Worm (Caenorhabditis elegans) whole organism, L1 larva: ENCODE data around the gene tsp-6.

Experiments
- alr-1 ChIP-seq: fragments of 200-800 bp; sonication (Bioruptor generic); optimal IDR thresholded peaks from 2 replicates; lab custom pipeline; 2018; ENCODE audit warnings: borderline replicate concordance, mild to moderate bottlenecking, missing genetic modification characterization, missing compliant biosample characterization
- blmp-1 ChIP-seq: fragments of 150-350 bp; optimal IDR thresholded peaks from 2 replicates; lab custom pipeline; 2014; ENCODE audit warnings: missing biosample characterization, missing genetic modification characterization
- ceh-82 ChIP-seq, 3 experiments: fragments of 150-350 bp in 1 of 3; sonication (generic microtip) in 2 of 3; optimal IDR thresholded peaks; 2 replicates each; lab custom pipeline; 2014 to 2017; ENCODE audit warnings: missing biosample characterization in 3 of 3, missing genetic modification characterization in 3 of 3
- ceh-88 ChIP-seq: fragments of 200-800 bp; sonication (Bioruptor generic); IDR thresholded peaks from 2 replicates; pipeline ENCODE4 v1.3.6; 2022; ENCODE audit warnings: missing genetic modification characterization, missing compliant biosample characterization
- ceh-90 ChIP-seq: sonication (generic microtip); optimal IDR thresholded peaks from 2 replicates; lab custom pipeline; 2016; ENCODE audit warnings: missing genetic modification characterization, missing compliant biosample characterization
- ces-1 ChIP-seq: fragments of 150-350 bp; optimal IDR thresholded peaks from 2 replicates; lab custom pipeline; 2014; ENCODE audit warnings: missing biosample characterization, missing genetic modification reagents, missing genetic modification characterization
- efl-1 ChIP-seq, 4 experiments: fragments of 150-350 bp; optimal IDR thresholded peaks in 3 of 4; peaks in 1 of 4; 1 replicate in 1 of 4; 2 replicates in 3 of 4; lab custom pipeline; 2014; ENCODE audit warnings: missing biosample characterization in 2 of 4, missing genetic modification characterization in 2 of 4, missing genetic modification reagents in 2 of 4
- elt-2 ChIP-seq: sonication (generic microtip); optimal IDR thresholded peaks from 2 replicates; lab custom pipeline; 2016; ENCODE audit warnings: missing genetic modification characterization, mild to moderate bottlenecking, inconsistent platforms, missing compliant biosample characterization, missing genetic modification reagents
- elt-3 ChIP-seq, 6 experiments: fragments of 150-350 bp in 1 of 6; sonication (generic microtip); optimal IDR thresholded peaks; 2 replicates each; lab custom pipeline; 2017 to 2018; ENCODE audit warnings: missing biosample characterization in 6 of 6, missing genetic modification characterization in 6 of 6, inconsistent platforms in 1 of 6
- ets-5 ChIP-seq: fragments of 200-800 bp; sonication (Bioruptor generic); IDR thresholded peaks from 2 replicates; pipeline ENCODE4 v1.3.6; 2022; ENCODE audit warnings: missing genetic modification characterization, missing compliant biosample characterization
- fkh-10 ChIP-seq: sonication (generic microtip); optimal IDR thresholded peaks from 2 replicates; lab custom pipeline; 2017; ENCODE audit warnings: missing biosample characterization, missing genetic modification reagents, missing genetic modification characterization
- fkh-4 ChIP-seq: sonication (generic microtip); optimal IDR thresholded peaks from 2 replicates; lab custom pipeline; 2016; ENCODE audit warnings: missing compliant biosample characterization, missing genetic modification characterization, borderline replicate concordance
- fkh-8 ChIP-seq: sonication (generic microtip); optimal IDR thresholded peaks from 2 replicates; lab custom pipeline; 2016; ENCODE audit warnings: mild to moderate bottlenecking, missing genetic modification characterization, missing compliant biosample characterization
- grh-1 ChIP-seq: fragments of 200-800 bp; sonication (Bioruptor generic); IDR thresholded peaks from 2 replicates; pipeline ENCODE4 v1.3.6; 2022; ENCODE audit warnings: missing genetic modification reagents, missing genetic modification characterization, missing compliant biosample characterization
- hlh-4 ChIP-seq: sonication (generic microtip); optimal IDR thresholded peaks from 2 replicates; lab custom pipeline; 2016; ENCODE audit warnings: mild to moderate bottlenecking, missing genetic modification characterization, missing compliant biosample characterization
- irx-1 ChIP-seq: sonication (generic microtip); optimal IDR thresholded peaks from 2 replicates; lab custom pipeline; 2016; ENCODE audit warnings: missing genetic modification characterization, missing compliant biosample characterization
- isw-1 ChIP-seq: fragments of 200-800 bp; sonication (Bioruptor generic); IDR thresholded peaks from 2 replicates; pipeline ENCODE4 v1.3.6; 2022; ENCODE audit warnings: missing genetic modification characterization, missing compliant biosample characterization
- lin-14 ChIP-seq: fragments of 200-800 bp; sonication (Bioruptor generic); optimal IDR thresholded peaks from 2 replicates; lab custom pipeline; 2018; ENCODE audit warnings: mild to moderate bottlenecking, missing genetic modification characterization, moderate library complexity, missing compliant biosample characterization
- lin-15B ChIP-seq: fragments of 150-350 bp; sonication (generic microtip); optimal IDR thresholded peaks from 3 replicates; lab custom pipeline; 2014; ENCODE audit warnings: missing biosample characterization, missing genetic modification characterization
- mab-9 ChIP-seq: fragments of 200-800 bp; sonication (Bioruptor generic); IDR thresholded peaks from 2 replicates; pipeline ENCODE4 v1.3.6; 2022; ENCODE audit warnings: missing genetic modification reagents, missing genetic modification characterization, missing compliant biosample characterization
- mdl-1 ChIP-seq, 2 experiments: fragments of 150-350 bp; optimal IDR thresholded peaks; 2 replicates each; lab custom pipeline; 2014 to 2017; ENCODE audit warnings: missing biosample characterization in 2 of 2, missing genetic modification characterization in 2 of 2, inconsistent platforms in 1 of 2
- mef-2 ChIP-seq: fragments of 150-350 bp; optimal IDR thresholded peaks from 2 replicates; lab custom pipeline; 2014; ENCODE audit warnings: missing biosample characterization, missing genetic modification characterization
- mep-1 ChIP-seq: fragments of 150-350 bp; optimal IDR thresholded peaks from 2 replicates; lab custom pipeline; 2014; ENCODE audit warnings: missing biosample characterization, missing genetic modification characterization
- nhr-11 ChIP-seq: fragments of 150-350 bp; optimal IDR thresholded peaks from 2 replicates; lab custom pipeline; 2014; ENCODE audit warnings: missing biosample characterization, missing genetic modification characterization
- nhr-12 ChIP-seq: sonication (generic microtip); optimal IDR thresholded peaks from 2 replicates; lab custom pipeline; 2017; ENCODE audit warnings: missing biosample characterization, missing genetic modification characterization
- nhr-19 ChIP-seq: fragments of 200-800 bp; sonication (Bioruptor generic); conservative IDR thresholded peaks from 2 replicates; pipeline ENCODE4 v1.3.6; 2022; ENCODE audit warnings: missing genetic modification characterization, missing compliant biosample characterization
- nhr-20 ChIP-seq: sonication (generic microtip); optimal IDR thresholded peaks from 2 replicates; lab custom pipeline; 2016; ENCODE audit warnings: mild to moderate bottlenecking, missing genetic modification characterization, missing compliant biosample characterization
- nhr-237 ChIP-seq: fragments of 150-350 bp; optimal IDR thresholded peaks from 2 replicates; lab custom pipeline; 2014; ENCODE audit warnings: missing biosample characterization, missing genetic modification characterization
- nhr-71 ChIP-seq: sonication (generic microtip); optimal IDR thresholded peaks from 2 replicates; lab custom pipeline; 2016; ENCODE audit warnings: mild to moderate bottlenecking, missing genetic modification characterization, moderate library complexity, missing compliant biosample characterization
- nhr-85 ChIP-seq: sonication (generic microtip); peaks from one replicate; lab custom pipeline; 2016; ENCODE audit warnings: missing genetic modification characterization, inconsistent platforms, missing compliant biosample characterization
- pag-3 ChIP-seq: sonication (generic microtip); optimal IDR thresholded peaks from 2 replicates; lab custom pipeline; 2017; ENCODE audit warnings: missing genetic modification characterization, mild to moderate bottlenecking, missing compliant biosample characterization, antibody characterized with exemption, borderline replicate concordance; ENCODE audit not compliant: insufficient read depth
- sptf-1 ChIP-seq: fragments of 150-350 bp; optimal IDR thresholded peaks from 2 replicates; lab custom pipeline; 2014; ENCODE audit warnings: missing biosample characterization, missing genetic modification characterization
- sup-37 ChIP-seq: fragments of 200-800 bp; sonication (Bioruptor generic); optimal IDR thresholded peaks from 2 replicates; lab custom pipeline; 2018; ENCODE audit warnings: mild to moderate bottlenecking, missing genetic modification characterization, missing compliant biosample characterization
- swsn-7 ChIP-seq: sonication (generic microtip); optimal IDR thresholded peaks from 2 replicates; lab custom pipeline; 2016; ENCODE audit warnings: missing genetic modification characterization, missing compliant biosample characterization
- tlp-1 ChIP-seq: fragments of 150-350 bp; optimal IDR thresholded peaks from 2 replicates; lab custom pipeline; 2014; ENCODE audit warnings: missing biosample characterization, missing genetic modification characterization
- unc-98 ChIP-seq: fragments of 200-800 bp; sonication (Bioruptor generic); IDR thresholded peaks from 2 replicates; pipeline ENCODE4 v1.3.6; 2022; ENCODE audit warnings: missing genetic modification characterization, missing compliant biosample characterization
- vab-15 ChIP-seq: sonication (generic microtip); optimal IDR thresholded peaks from 2 replicates; lab custom pipeline; 2017; ENCODE audit warnings: missing genotype, mild to moderate bottlenecking, missing genetic modification characterization, missing compliant biosample characterization
- zag-1 ChIP-seq: fragments of 150-350 bp; optimal IDR thresholded peaks from 2 replicates; lab custom pipeline; 2014; ENCODE audit warnings: missing biosample characterization, missing genetic modification characterization
- zip-4 ChIP-seq: fragments of 200-800 bp; sonication (Bioruptor generic); optimal IDR thresholded peaks from 2 replicates; lab custom pipeline; 2018; ENCODE audit warnings: mild to moderate bottlenecking, missing genetic modification characterization, moderate library complexity, missing compliant biosample characterization
- ztf-11 ChIP-seq, 2 experiments: sonication (generic microtip); optimal IDR thresholded peaks; 2 replicates each; lab custom pipeline; 2016 to 2017; ENCODE audit warnings: missing genetic modification characterization in 2 of 2, missing biosample characterization in 1 of 2, missing compliant biosample characterization in 1 of 2

Gene tsp-6

ce11 chrX:2820148-2820547, at the start of gene tsp-6:
tsp-6 (plus strand) TSS chrX:2820448.
- TF ChIP-seq fkh-4 (tag; lab: Kevin White, UChicago) = no peak
- TF ChIP-seq swsn-7 = no peak
- no peak for TF ChIP-seq ztf-11 (tag; optimal IDR thresholded peaks at IDR 0.05; lab: Kevin White, UChicago)
- no peak for TF ChIP-seq blmp-1 (tag; lab: Kevin White, UChicago)
- no peak for TF ChIP-seq fkh-8
- TF ChIP-seq nhr-71 (tag; lab: Kevin White, UChicago) = no peak
- TF ChIP-seq alr-1 (tag; lab: Kevin White, UChicago) = no peak
- TF ChIP-seq nhr-19 (GFP tag; lab: Robert Waterston, UW) = no peak
- no peak for TF ChIP-seq mep-1
- no peak for TF ChIP-seq fkh-10 (GFP tag; lab: Kevin White, UChicago)
- TF ChIP-seq ets-5 (GFP tag; lab: Robert Waterston, UW) = no peak
- no peak for TF ChIP-seq ces-1 (GFP tag; lab: Kevin White, UChicago)

ce11 chrX:2771742-2772141, 48.5 kb upstream of the tsp-6 start, which contains the start of gene cgef-1:
cgef-1 (plus strand) TSS chrX:2772042.
- no peak for TF ChIP-seq isw-1 (GFP tag; lab: Robert Waterston, UW)
- no peak for TF ChIP-seq sptf-1 (tag; lab: Kevin White, UChicago)
- TF ChIP-seq vab-15 (tag; lab: Kevin White, UChicago) = no peak
- TF ChIP-seq nhr-20 = no peak
- TF ChIP-seq mab-9 (GFP tag; lab: Robert Waterston, UW) = no peak
- TF ChIP-seq nhr-71 (tag; lab: Kevin White, UChicago) = no peak
- no peak for TF ChIP-seq tlp-1
- TF ChIP-seq nhr-237 (tag; lab: Kevin White, UChicago) = no peak
- no peak for TF ChIP-seq nhr-12 (tag; lab: Kevin White, UChicago)
- no peak for TF ChIP-seq ceh-88 (GFP tag; lab: Robert Waterston, UW)
- no peak for TF ChIP-seq efl-1 (optimal IDR thresholded peaks at IDR 0.05; lab: Kevin White, UChicago)
- no peak for TF ChIP-seq efl-1 (GFP tag; optimal IDR thresholded peaks at IDR 0.05 in 1 of 2; lab: Kevin White, UChicago)
- TF ChIP-seq mef-2 (tag; lab: Kevin White, UChicago) = no peak
- no peak for TF ChIP-seq irx-1 (tag; lab: Kevin White, UChicago)
- no peak for TF ChIP-seq unc-98 (GFP tag; lab: Robert Waterston, UW)
- TF ChIP-seq sup-37 = no peak

- no peak for TF ChIP-seq vab-15 (tag; lab: Kevin White, UChicago)
- TF ChIP-seq zag-1 (tag; lab: Kevin White, UChicago) = no peak
- TF ChIP-seq elt-3 (tag; optimal IDR thresholded peaks at IDR 0.05; lab: Kevin White, UChicago) = no peak
- TF ChIP-seq grh-1 (GFP tag; lab: Robert Waterston, UW) = no peak
- TF ChIP-seq mdl-1 (tag; optimal IDR thresholded peaks at IDR 0.05; lab: Kevin White, UChicago) = no peak
- no peak for TF ChIP-seq nhr-20
- TF ChIP-seq pag-3 (tag; lab: Kevin White, UChicago) = no peak
- no peak for TF ChIP-seq nhr-11
- no peak for TF ChIP-seq ceh-90 (tag; lab: Kevin White, UChicago)
- TF ChIP-seq zip-4 (GFP tag; lab: Kevin White, UChicago) = no peak
- TF ChIP-seq ceh-82 (tag; optimal IDR thresholded peaks at IDR 0.05; lab: Kevin White, UChicago) = no peak
- no peak for TF ChIP-seq ceh-88 (GFP tag; lab: Robert Waterston, UW)
- no peak for TF ChIP-seq hlh-4 (tag; lab: Kevin White, UChicago)
- TF ChIP-seq lin-15B (tag; lab: Kevin White, UChicago) = no peak
These were observed 43.3 kb upstream of the tsp-6 start for ce11 chrX:2776955-2777354.

ce11 chrX:2777973-2778372, 42.3 kb upstream of the tsp-6 start:
- TF ChIP-seq zip-4 (GFP tag; lab: Kevin White, UChicago) (no peak), nhr-85 (tag; lab: Kevin White, UChicago) (no peak), elt-2 (tag; lab: Kevin White, UChicago) (no peak), lin-14 (GFP tag; lab: Kevin White, UChicago) (peak; percentile 50), ztf-11 (tag; optimal IDR thresholded peaks at IDR 0.05; lab: Kevin White, UChicago) (no peak)
